4 fruit fly cellular contexts compared by ENCODE assay signal in genomic region chr3L:14789676-14790075, dm6.
TF ChIP-seq lines count a peak whose summit lies in the region.

Gene Helz (plus strand): TSS chr3L:14789935.

- TF ChIP-seq CTCF in whole organism, embryonic (GFP tag; optimal IDR thresholded peaks at IDR 0.05; lab: Kevin White, UChicago) = no peak

TF ChIP-seq in whole organism, adult, 20 proteins besides CTCF, POLR2A, EP300 and RAD21:
- TF ChIP-seq cnc (optimal IDR thresholded peaks at IDR 0.05; lab: Kevin White, UChicago) (no peak), Crg-1 (GFP tag; optimal IDR thresholded peaks at IDR 0.05; lab: Kevin White, UChicago) (no peak), tj (GFP tag; optimal IDR thresholded peaks at IDR 0.05; lab: Kevin White, UChicago) (no peak), bab1 (GFP tag; optimal IDR thresholded peaks at IDR 0.05; lab: Kevin White, UChicago) (no peak), CG33017 (tag; optimal IDR thresholded peaks at IDR 0.05; lab: Kevin White, UChicago) (peak; percentile 22), Mnt (GFP tag; optimal IDR thresholded peaks at IDR 0.05; lab: Kevin White, UChicago) (peak; percentile 6), CG12768 (GFP tag; optimal IDR thresholded peaks at IDR 0.05; lab: Kevin White, UChicago) (no peak), CG1620 (GFP tag; optimal IDR thresholded peaks at IDR 0.05; lab: Kevin White, UChicago) (peak; percentile 77), CG7101 (tag; optimal IDR thresholded peaks at IDR 0.05; lab: Kevin White, UChicago) (peak; percentile 66), CG14711 (tag; optimal IDR thresholded peaks at IDR 0.05; lab: Kevin White, UChicago) (peak; percentile 25), Hr96 (GFP tag; optimal IDR thresholded peaks at IDR 0.05; lab: Kevin White, UChicago) (no peak)
TF ChIP-seq in whole organism, adult: peak in this region for 5.

TF ChIP-seq in whole organism, embryonic, 481 proteins besides CTCF, POLR2A, EP300 and RAD21 (continues in another document):
- TF ChIP-seq inv (GFP tag; IDR thresholded peaks at IDR 0.05; lab: Robert Waterston, UW; ENCODE audit: partially characterized antibody) (no peak), rib (GFP tag; IDR thresholded peaks at IDR 0.05; lab: Robert Waterston, UW) (peak; percentile 92), zfh2 (GFP tag; optimal IDR thresholded peaks at IDR 0.05; lab: Kevin White, UChicago) (peak; percentile 10), CG11247 (GFP tag; IDR thresholded peaks at IDR 0.05; lab: Robert Waterston, UW) (peak; percentile 57), Bgb (GFP tag; IDR thresholded peaks at IDR 0.05; lab: Robert Waterston, UW; ENCODE audit: partially characterized antibody) (peak; percentile 35), Neu2 (GFP tag; optimal IDR thresholded peaks at IDR 0.05; lab: Kevin White, UChicago; ENCODE audit: borderline replicate concordance) (no peak), CG2875 (GFP tag; optimal IDR thresholded peaks at IDR 0.05; lab: Kevin White, UChicago) (no peak), CG9932 (GFP tag; IDR thresholded peaks at IDR 0.05; lab: Robert Waterston, UW) (peak; percentile 69), CG11456 (GFP tag; IDR thresholded peaks at IDR 0.05; lab: Robert Waterston, UW) (peak; percentile 30; the same call in 1 of the 3 replicates), nerfin-2 (GFP tag; IDR thresholded peaks at IDR 0.05; lab: Robert Waterston, UW; ENCODE audit: partially characterized antibody) (peak; percentile 31; the same call in 1 of the 2 replicates), Dref (GFP tag; IDR thresholded peaks at IDR 0.05; lab: Robert Waterston, UW) (peak; percentile 90), CG12299 (tag; optimal IDR thresholded peaks at IDR 0.05; lab: Kevin White, UChicago) (no peak), ash1 (GFP tag; optimal IDR thresholded peaks at IDR 0.05; lab: Kevin White, UChicago) (no peak), slbo (GFP tag; IDR thresholded peaks at IDR 0.05; lab: Robert Waterston, UW) (peak; percentile 75), Xrp1 (GFP tag; IDR thresholded peaks at IDR 0.05; lab: Robert Waterston, UW) (0 out of 2 replicates have a peak, but pooled peaks have one; percentile 19), sob (GFP tag; IDR thresholded peaks at IDR 0.05; lab: Robert Waterston, UW) (peak; percentile 61), Xbp1 (GFP tag; optimal IDR thresholded peaks at IDR 0.05; lab: Kevin White, UChicago) (peak; percentile 33), amos (GFP tag; IDR thresholded peaks at IDR 0.05; lab: Robert Waterston, UW; ENCODE audit: partially characterized antibody) (peak; percentile 66), ind (GFP tag; optimal IDR thresholded peaks at IDR 0.05; lab: Kevin White, UChicago) (no peak), B-H2 (GFP tag; optimal IDR thresholded peaks at IDR 0.05; lab: Kevin White, UChicago) (peak; percentile 82), HLH54F (GFP tag; optimal IDR thresholded peaks at IDR 0.05; lab: Kevin White, UChicago) (no peak), pzg (GFP tag; optimal IDR thresholded peaks at IDR 0.05; lab: Kevin White, UChicago) (peak; percentile 59), CG8290 (GFP tag; optimal IDR thresholded peaks at IDR 0.05; lab: Kevin White, UChicago) (no peak), CG8290 (tag; optimal IDR thresholded peaks at IDR 0.05; lab: Kevin White, UChicago) (peak in 1 of 2 experiments; percentile 77), vfl (GFP tag; optimal IDR thresholded peaks at IDR 0.05; lab: Kevin White, UChicago) (peak; percentile 54)

TF ChIP-seq in whole organism, prepupa, 60 proteins besides CTCF, POLR2A, EP300 and RAD21:
- TF ChIP-seq Eip75B (GFP tag; optimal IDR thresholded peaks at IDR 0.05; lab: Kevin White, UChicago) = no peak
- TF ChIP-seq CG31627 (GFP tag; optimal IDR thresholded peaks at IDR 0.05; lab: Kevin White, UChicago) = peak; percentile 26
- TF ChIP-seq Eip78C (GFP tag; lab: Kevin White, UChicago) = peak; percentile 56
- TF ChIP-seq CG16779 (tag; optimal IDR thresholded peaks at IDR 0.05; lab: Kevin White, UChicago) = no peak
- no peak for TF ChIP-seq CG8319 (GFP tag; optimal IDR thresholded peaks at IDR 0.05; lab: Kevin White, UChicago)
- peak; percentile 39; the same call in 1 of the 3 replicates for TF ChIP-seq CG6163 (GFP tag; IDR thresholded peaks at IDR 0.05; lab: Robert Waterston, UW)

TF ChIP-seq in whole organism, wandering third instar larva, 38 proteins besides CTCF, POLR2A, EP300 and RAD21:
- TF ChIP-seq HLH106 (tag; optimal IDR thresholded peaks at IDR 0.05; lab: Kevin White, UChicago) (peak; percentile 6), h (GFP tag; optimal IDR thresholded peaks at IDR 0.05; lab: Kevin White, UChicago) (peak; percentile 22), OdsH (GFP tag; optimal IDR thresholded peaks at IDR 0.05; lab: Kevin White, UChicago) (peak; percentile 3), woc (GFP tag; optimal IDR thresholded peaks at IDR 0.05; lab: Kevin White, UChicago) (no peak), brk (GFP tag; optimal IDR thresholded peaks at IDR 0.05; lab: Kevin White, UChicago) (no peak), Hnf4 (GFP tag; optimal IDR thresholded peaks at IDR 0.05; lab: Kevin White, UChicago) (peak; percentile 59), sage (GFP tag; optimal IDR thresholded peaks at IDR 0.05; lab: Kevin White, UChicago) (peak; percentile 62), rgr (GFP tag; optimal IDR thresholded peaks at IDR 0.05; lab: Kevin White, UChicago) (peak; percentile 14), Hr83 (GFP tag; optimal IDR thresholded peaks at IDR 0.05; lab: Kevin White, UChicago; ENCODE audit: poor library complexity, severe bottlenecking) (peak; percentile 64), lola (GFP tag; optimal IDR thresholded peaks at IDR 0.05; lab: Kevin White, UChicago) (no peak)
